Worm (Caenorhabditis elegans) whole organism, early embryonic: ENCODE results near the gene srz-19.

Experiments
- B0310.2 ChIP-seq: sonication (generic microtip); optimal IDR thresholded peaks from 2 replicates; lab custom pipeline; 2016; ENCODE audit warnings: mild to moderate bottlenecking, missing genetic modification characterization, missing compliant biosample characterization
- F13C5.2 ChIP-seq: sonication (generic microtip); optimal IDR thresholded peaks from 2 replicates; lab custom pipeline; 2017; ENCODE audit warnings: mild to moderate bottlenecking, missing genetic modification characterization, inconsistent platforms, missing compliant biosample characterization
- aly-1 ChIP-seq: sonication (generic microtip); optimal IDR thresholded peaks from 2 replicates; lab custom pipeline; 2016; ENCODE audit warnings: missing genetic modification characterization, missing compliant biosample characterization
- ama-1 ChIP-seq: fragments of 150-350 bp; optimal IDR thresholded peaks from 2 replicates; lab custom pipeline; 2014
- ceh-13 ChIP-seq: fragments of 200-800 bp; sonication (Bioruptor generic); optimal IDR thresholded peaks from 2 replicates; lab custom pipeline; 2018; ENCODE audit warnings: mild to moderate bottlenecking, missing genetic modification characterization, missing compliant biosample characterization
- ceh-36 ChIP-seq: sonication (generic microtip); optimal IDR thresholded peaks from 2 replicates; lab custom pipeline; 2016; ENCODE audit warnings: missing genetic modification characterization, inconsistent platforms, missing compliant biosample characterization
- ets-7 ChIP-seq: sonication (generic microtip); optimal IDR thresholded peaks from 2 replicates; lab custom pipeline; 2016; ENCODE audit warnings: missing genotype, missing genetic modification characterization, missing compliant biosample characterization
- flt-1 ChIP-seq: fragments of 200-800 bp; sonication (Bioruptor generic); IDR thresholded peaks from 2 replicates; pipeline ENCODE4 v1.3.6; 2022; ENCODE audit warnings: missing genetic modification characterization, missing compliant biosample characterization
- hmbx-1 ChIP-seq: sonication (generic microtip); optimal IDR thresholded peaks from 2 replicates; lab custom pipeline; 2016; ENCODE audit warnings: mild to moderate bottlenecking, missing genetic modification characterization, missing compliant biosample characterization
- hmg-4 ChIP-seq: fragments of 200-800 bp; sonication (Bioruptor generic); optimal IDR thresholded peaks from 2 replicates; lab custom pipeline; 2018; ENCODE audit warnings: mild to moderate bottlenecking, missing genetic modification characterization, missing compliant biosample characterization
- hnd-1 ChIP-seq: sonication (generic microtip); optimal IDR thresholded peaks from 2 replicates; lab custom pipeline; 2016; ENCODE audit warnings: missing genetic modification characterization, missing compliant biosample characterization
- pes-1 ChIP-seq: fragments of 200-800 bp; sonication (Bioruptor generic); IDR thresholded peaks from 2 replicates; pipeline ENCODE4 v1.3.6; 2022; ENCODE audit warnings: missing genetic modification reagents, missing genetic modification characterization, missing compliant biosample characterization
- scrt-1 ChIP-seq: fragments of 200-800 bp; sonication (Bioruptor generic); IDR thresholded peaks from 2 replicates; pipeline ENCODE4 v1.3.6; 2022; ENCODE audit warnings: missing genetic modification characterization, missing compliant biosample characterization
- sea-1 ChIP-seq: fragments of 200-800 bp; sonication (Bioruptor generic); conservative IDR thresholded peaks from 2 replicates; pipeline ENCODE4 v1.3.6; 2022; ENCODE audit warnings: missing genetic modification characterization, missing compliant biosample characterization
- tbx-11 ChIP-seq: fragments of 200-800 bp; sonication (Bioruptor generic); IDR thresholded peaks from 2 replicates; pipeline ENCODE4 v1.3.6; 2022; ENCODE audit warnings: missing genetic modification characterization, missing compliant biosample characterization
- tbx-37 ChIP-seq: fragments of 200-800 bp; sonication (Bioruptor generic); conservative IDR thresholded peaks from 2 replicates; pipeline ENCODE4 v1.3.6; 2022; ENCODE audit warnings: missing genetic modification reagents, missing genetic modification characterization, missing compliant biosample characterization
- tra-4 ChIP-seq: sonication (generic microtip); optimal IDR thresholded peaks from 2 replicates; lab custom pipeline; 2017; ENCODE audit warnings: missing genetic modification characterization, missing compliant biosample characterization

Gene srz-19

ce11 chrIV:3881119-3881518, 38.5 kb upstream of the srz-19 start, which contains the start of the genes F37C4.8 and oac-23:
TSS of gene F37C4.8 (minus strand) at chrIV:3881219.
TSS of gene oac-23 (plus strand) at chrIV:3881441.
- TF ChIP-seq sea-1 (GFP tag; lab: Robert Waterston, UW), result no peak
- TF ChIP-seq flt-1 (GFP tag; lab: Robert Waterston, UW), result no peak
- no peak for TF ChIP-seq ama-1
- TF ChIP-seq scrt-1 (GFP tag; lab: Robert Waterston, UW), result no peak
- TF ChIP-seq ets-7 (tag; lab: Kevin White, UChicago), result no peak
- no peak for TF ChIP-seq aly-1 (tag; lab: Kevin White, UChicago)
- TF ChIP-seq pes-1 (GFP tag; lab: Robert Waterston, UW), result no peak
- TF ChIP-seq F13C5.2 (tag; lab: Kevin White, UChicago), result no peak
- TF ChIP-seq tbx-11 (GFP tag; lab: Robert Waterston, UW), result no peak
- TF ChIP-seq ceh-13 (GFP tag; lab: Kevin White, UChicago), result no peak

- TF ChIP-seq pes-1 (GFP tag; lab: Robert Waterston, UW) (no peak), hnd-1 (tag; lab: Kevin White, UChicago) (no peak), ets-7 (tag; lab: Kevin White, UChicago) (no peak), hmg-4 (GFP tag; lab: Kevin White, UChicago) (no peak), hmbx-1 (tag; lab: Kevin White, UChicago) (no peak), tbx-37 (GFP tag; lab: Robert Waterston, UW) (no peak), aly-1 (tag; lab: Kevin White, UChicago) (no peak), sea-1 (GFP tag; lab: Robert Waterston, UW) (no peak), scrt-1 (GFP tag; lab: Robert Waterston, UW) (no peak), flt-1 (GFP tag; lab: Robert Waterston, UW) (no peak), ama-1 (no peak)
Measured at ce11 chrIV:3885369-3885768, 34.2 kb upstream of the srz-19 start, which contains the start of gene oac-22. TSS of gene oac-22 (plus strand) at chrIV:3885669.

- TF ChIP-seq scrt-1 (GFP tag; lab: Robert Waterston, UW) (no peak), aly-1 (tag; lab: Kevin White, UChicago) (no peak), hnd-1 (tag; lab: Kevin White, UChicago) (no peak), pes-1 (GFP tag; lab: Robert Waterston, UW) (no peak), tra-4 (tag; lab: Kevin White, UChicago) (no peak), ceh-13 (GFP tag; lab: Kevin White, UChicago) (no peak), hmg-4 (GFP tag; lab: Kevin White, UChicago) (no peak), tbx-11 (GFP tag; lab: Robert Waterston, UW) (no peak)
Measured at ce11 chrIV:3888963-3889362, 30.6 kb upstream of the srz-19 start, which contains the start of gene oac-21. TSS of gene oac-21 (plus strand) at chrIV:3889263.

ce11 chrIV:3892027-3892426, 27.6 kb upstream of the srz-19 start, which contains the start of gene F56D6.9:
TSS of gene F56D6.9 (plus strand) at chrIV:3892327.
- TF ChIP-seq sea-1 (GFP tag; lab: Robert Waterston, UW), result no peak
- TF ChIP-seq aly-1 (tag; lab: Kevin White, UChicago), result no peak
- TF ChIP-seq tbx-37 (GFP tag; lab: Robert Waterston, UW), result no peak
- TF ChIP-seq hmg-4 (GFP tag; lab: Kevin White, UChicago), result no peak
- TF ChIP-seq scrt-1 (GFP tag; lab: Robert Waterston, UW), result no peak
- TF ChIP-seq F13C5.2 (tag; lab: Kevin White, UChicago), result no peak
- no peak for TF ChIP-seq ceh-13 (GFP tag; lab: Kevin White, UChicago)
- TF ChIP-seq hnd-1 (tag; lab: Kevin White, UChicago), result no peak

- TF ChIP-seq tbx-37 (GFP tag; lab: Robert Waterston, UW) (no peak), F13C5.2 (tag; lab: Kevin White, UChicago) (no peak), hnd-1 (tag; lab: Kevin White, UChicago) (no peak)
Measured at ce11 chrIV:3894004-3894480, 25.6 kb upstream of the srz-19 start, which contains the start of gene F56D6.8. TSS of gene F56D6.8 (minus strand) at chrIV:3894430.

ce11 chrIV:3894770-3895169, 24.8 kb upstream of the srz-19 start, which contains the start of gene dct-8:
TSS of gene dct-8 (plus strand) at chrIV:3895070.
- TF ChIP-seq hmg-4 (GFP tag; lab: Kevin White, UChicago), result no peak
- no peak for TF ChIP-seq ets-7 (tag; lab: Kevin White, UChicago)
- no peak for TF ChIP-seq tra-4 (tag; lab: Kevin White, UChicago)
- TF ChIP-seq sea-1 (GFP tag; lab: Robert Waterston, UW), result no peak
- no peak for TF ChIP-seq ceh-13 (GFP tag; lab: Kevin White, UChicago)
- no peak for TF ChIP-seq tbx-11 (GFP tag; lab: Robert Waterston, UW)
- no peak for TF ChIP-seq ceh-36 (tag; lab: Kevin White, UChicago)
- no peak for TF ChIP-seq hnd-1 (tag; lab: Kevin White, UChicago)
- TF ChIP-seq scrt-1 (GFP tag; lab: Robert Waterston, UW), result no peak
- no peak for TF ChIP-seq pes-1 (GFP tag; lab: Robert Waterston, UW)
- no peak for TF ChIP-seq ama-1
- no peak for TF ChIP-seq F13C5.2 (tag; lab: Kevin White, UChicago)
- TF ChIP-seq aly-1 (tag; lab: Kevin White, UChicago), result no peak
- TF ChIP-seq tbx-37 (GFP tag; lab: Robert Waterston, UW), result no peak
- no peak for TF ChIP-seq B0310.2 (tag; lab: Kevin White, UChicago)

- TF ChIP-seq tra-4 (tag; lab: Kevin White, UChicago) (no peak), ceh-36 (tag; lab: Kevin White, UChicago) (no peak), hmbx-1 (tag; lab: Kevin White, UChicago) (no peak), ets-7 (tag; lab: Kevin White, UChicago) (no peak), aly-1 (tag; lab: Kevin White, UChicago) (no peak), ceh-13 (GFP tag; lab: Kevin White, UChicago) (no peak), tbx-11 (GFP tag; lab: Robert Waterston, UW) (no peak), sea-1 (GFP tag; lab: Robert Waterston, UW) (no peak), hnd-1 (tag; lab: Kevin White, UChicago) (no peak), F13C5.2 (tag; lab: Kevin White, UChicago) (no peak), ama-1 (no peak), flt-1 (GFP tag; lab: Robert Waterston, UW) (no peak), pes-1 (GFP tag; lab: Robert Waterston, UW) (no peak), hmg-4 (GFP tag; lab: Kevin White, UChicago) (no peak), scrt-1 (GFP tag; lab: Robert Waterston, UW) (no peak), B0310.2 (tag; lab: Kevin White, UChicago) (no peak), tbx-37 (GFP tag; lab: Robert Waterston, UW) (no peak)
Measured at ce11 chrIV:3899719-3900554, 19.7 kb upstream of the srz-19 start, which contains the start of gene srz-62. TSS of gene srz-62 (plus strand) at chrIV:3900504.
